Worm (Caenorhabditis elegans) whole organism, midembryonic: ENCODE measurements around the gene F49E2.5.

ENCODE experiments used
- T22C8.4 ChIP-seq: fragments of 200-800 bp; sonication (Bioruptor generic); IDR thresholded peaks from 2 replicates; pipeline ENCODE4 v1.3.6; 2022; ENCODE audit warnings: missing genetic modification characterization, missing compliant biosample characterization
- cog-1 ChIP-seq: sonication (generic microtip); optimal IDR thresholded peaks from 2 replicates; lab custom pipeline; 2016; ENCODE audit warnings: missing genetic modification characterization, missing compliant biosample characterization
- flt-1 ChIP-seq: fragments of 200-800 bp; sonication (Bioruptor generic); IDR thresholded peaks from 2 replicates; pipeline ENCODE4 v1.3.6; 2022; ENCODE audit warnings: missing genetic modification characterization, missing compliant biosample characterization
- med-1 ChIP-seq: sonication (generic microtip); optimal IDR thresholded peaks from 2 replicates; lab custom pipeline; 2017; ENCODE audit warnings: missing genetic modification characterization, mild to moderate bottlenecking, missing compliant biosample characterization, antibody characterized with exemption, missing genetic modification reagents; ENCODE audit not compliant: insufficient read depth

- TF ChIP-seq T22C8.4, result no peak
- TF ChIP-seq flt-1, result no peak
- TF ChIP-seq med-1 (GFP tag; lab: Kevin White, UChicago), result no peak
- TF ChIP-seq cog-1 (tag; lab: Kevin White, UChicago), result no peak
Measured at ce11 chrX:9546640-9547039, 3.2 kb downstream of the F49E2.5 start.
